Worm (Caenorhabditis elegans): ENCODE results near the gene rpl-26.

ce11 chrII:8590684-8591083, 11.9 kb upstream of the rpl-26 start, which contains the start of gene aptf-4:
- TF ChIP-seq mxl-1 (tag; optimal IDR thresholded peaks at IDR 0.05) (no peak), bed-1 (GFP tag; IDR thresholded peaks at IDR 0.05) (no peak), Y53F4B.3 (GFP tag; IDR thresholded peaks at IDR 0.05) (no peak)

Data from whole organism, young adult.